Fruit fly (Drosophila melanogaster) whole organism, embryonic: Measurements from ENCODE around the gene Snx27.

Source experiments
- Abd-B ChIP-seq: fragments of 200-800 bp; sonication (Bioruptor generic); optimal IDR thresholded peaks from 2 replicates; lab custom pipeline; 2018; ENCODE audit warnings: missing biosample characterization, mild to moderate bottlenecking, missing genetic modification characterization, moderate library complexity
- Atf3 ChIP-seq: fragments of 200-800 bp; sonication (Bioruptor generic); optimal IDR thresholded peaks from 3 replicates; lab custom pipeline; 2016; ENCODE audit warnings: missing biosample characterization, missing genetic modification characterization
- C15 ChIP-seq: fragments of 200-800 bp; sonication (Bioruptor generic); IDR thresholded peaks from 3 replicates; pipeline ENCODE4 v1.3.6; 2022; ENCODE audit warnings: missing biosample characterization, missing genetic modification characterization
- CG10209 ChIP-seq: fragments of 200-800 bp; sonication (Bioruptor generic); optimal IDR thresholded peaks from 3 replicates; lab custom pipeline; 2017; ENCODE audit warnings: missing biosample characterization, mild to moderate bottlenecking, missing genetic modification characterization, missing genetic modification reagents
- CG10321 ChIP-seq: fragments of 200-800 bp; sonication (Bioruptor generic); IDR thresholded peaks from 2 replicates; pipeline ENCODE4 v1.3.6; 2022; ENCODE audit warnings: missing biosample characterization, missing genetic modification characterization
- CG10543 ChIP-seq: fragments of 200-800 bp; sonication (Bioruptor generic); optimal IDR thresholded peaks from 3 replicates; lab custom pipeline; 2017; ENCODE audit warnings: missing biosample characterization, mild to moderate bottlenecking, missing genetic modification characterization, moderate library complexity
- CG10979 ChIP-seq: fragments of 200-800 bp; sonication (Bioruptor generic); optimal IDR thresholded peaks from 2 replicates; lab custom pipeline; 2018; ENCODE audit warnings: missing biosample characterization, mild to moderate bottlenecking, missing genetic modification characterization, moderate library complexity
- CG11398 ChIP-seq: fragments of 200-800 bp; sonication (Bioruptor generic); optimal IDR thresholded peaks from 2 replicates; lab custom pipeline; 2016; ENCODE audit warnings: missing biosample characterization, missing genetic modification characterization
- CG2199 ChIP-seq: fragments of 200-800 bp; sonication (Bioruptor generic); IDR thresholded peaks from 3 replicates; pipeline ENCODE4 v1.3.6; 2022; ENCODE audit warnings: missing biosample characterization, missing genetic modification characterization
- CG30403 ChIP-seq: fragments of 200-800 bp; sonication (Bioruptor generic); optimal IDR thresholded peaks from 3 replicates; lab custom pipeline; 2016; ENCODE audit warnings: missing biosample characterization, missing genetic modification characterization
- CG32532 ChIP-seq: fragments of 200-800 bp; sonication (Bioruptor generic); IDR thresholded peaks from 2 replicates; pipeline ENCODE4 v1.3.6; 2022; ENCODE audit warnings: missing biosample characterization, missing genetic modification characterization
- CG3407 ChIP-seq: fragments of 200-800 bp; sonication (Bioruptor generic); optimal IDR thresholded peaks from 2 replicates; lab custom pipeline; 2018; ENCODE audit warnings: missing biosample characterization, mild to moderate bottlenecking, missing genetic modification characterization
- CG4328 ChIP-seq: fragments of 200-800 bp; sonication (Bioruptor generic); optimal IDR thresholded peaks from 3 replicates; lab custom pipeline; 2017; ENCODE audit warnings: missing biosample characterization, missing genetic modification reagents, missing genetic modification characterization
- CG4730 ChIP-seq: fragments of 200-800 bp; sonication (Bioruptor generic); IDR thresholded peaks from 2 replicates; pipeline ENCODE4 v1.3.6; 2022; ENCODE audit warnings: missing biosample characterization, missing genetic modification characterization
- CG5953 ChIP-seq: fragments of 200-800 bp; sonication (Bioruptor generic); IDR thresholded peaks from 2 replicates; pipeline ENCODE4 v1.3.6; 2022; ENCODE audit warnings: missing biosample characterization, missing genetic modification characterization
- CG6683 ChIP-seq: fragments of 200-800 bp; sonication (Bioruptor generic); optimal IDR thresholded peaks from 2 replicates; lab custom pipeline; 2017; ENCODE audit warnings: missing biosample characterization, mild to moderate bottlenecking, missing genetic modification characterization, missing genetic modification reagents
- CG7987 ChIP-seq: fragments of 200-800 bp; sonication (Bioruptor generic); optimal IDR thresholded peaks from 2 replicates; lab custom pipeline; 2018; ENCODE audit warnings: missing biosample characterization, mild to moderate bottlenecking, missing genetic modification characterization, moderate library complexity
- Dad ChIP-seq: fragments of 200-800 bp; sonication (Bioruptor generic); optimal IDR thresholded peaks from 3 replicates; lab custom pipeline; 2016; ENCODE audit warnings: missing biosample characterization, missing genetic modification characterization
- Drgx ChIP-seq: fragments of 200-800 bp; sonication (Bioruptor generic); IDR thresholded peaks from 2 replicates; pipeline ENCODE4 v1.3.6; 2022; ENCODE audit warnings: missing biosample characterization, missing genetic modification characterization
- ERR ChIP-seq: fragments of 200-800 bp; sonication (Bioruptor generic); optimal IDR thresholded peaks from 2 replicates; lab custom pipeline; 2016; ENCODE audit warnings: missing biosample characterization, missing genetic modification characterization
- Lim3 ChIP-seq: fragments of 200-800 bp; sonication (Bioruptor generic); IDR thresholded peaks from 2 replicates; pipeline ENCODE4 v1.3.6; 2022; ENCODE audit warnings: missing biosample characterization, missing genetic modification characterization
- Med ChIP-seq: fragments of 200-800 bp; sonication (Bioruptor generic); peaks from one replicate; lab custom pipeline; 2016; ENCODE audit warnings: missing biosample characterization, missing genetic modification characterization, mild to moderate bottlenecking, inconsistent platforms, moderate library complexity
- Sry-β ChIP-seq: fragments of 200-800 bp; sonication (Bioruptor generic); optimal IDR thresholded peaks from 2 replicates; lab custom pipeline; 2018; ENCODE audit warnings: missing biosample characterization, mild to moderate bottlenecking, missing genetic modification characterization, moderate library complexity
- bcd ChIP-seq: fragments of 200-800 bp; sonication (Bioruptor generic); optimal IDR thresholded peaks from 2 replicates; lab custom pipeline; 2017; ENCODE audit warnings: missing biosample characterization, mild to moderate bottlenecking, missing genetic modification characterization
- dan ChIP-seq: fragments of 200-800 bp; sonication (Bioruptor generic); IDR thresholded peaks from 2 replicates; pipeline ENCODE4 v1.3.6; 2022; ENCODE audit warnings: missing biosample characterization, missing genetic modification characterization
- grau ChIP-seq: fragments of 200-800 bp; optimal IDR thresholded peaks from 3 replicates; lab custom pipeline; 2019; ENCODE audit warnings: missing biosample characterization, mild to moderate bottlenecking, missing genetic modification characterization, moderate library complexity
- ken ChIP-seq: fragments of 200-800 bp; sonication (Bioruptor generic); IDR thresholded peaks from 3 replicates; pipeline ENCODE4 v1.3.6; 2022; ENCODE audit warnings: missing biosample characterization, missing genetic modification characterization
- lab ChIP-seq: fragments of 200-800 bp; sonication (Bioruptor generic); optimal IDR thresholded peaks from 3 replicates; lab custom pipeline; 2017; ENCODE audit warnings: missing biosample characterization, missing genetic modification characterization, mild to moderate bottlenecking, moderate library complexity, missing genetic modification reagents
- mam ChIP-seq: fragments of 200-800 bp; sonication (Bioruptor generic); optimal IDR thresholded peaks from 3 replicates; lab custom pipeline; 2016; ENCODE audit warnings: missing biosample characterization, missing genetic modification characterization
- nau ChIP-seq: fragments of 200-800 bp; sonication (Bioruptor generic); optimal IDR thresholded peaks from 3 replicates; lab custom pipeline; 2017; ENCODE audit warnings: missing biosample characterization, mild to moderate bottlenecking, missing genetic modification characterization, missing genetic modification reagents
- nerfin-2 ChIP-seq: fragments of 200-800 bp; sonication (Bioruptor generic); IDR thresholded peaks from 2 replicates; pipeline ENCODE4 v1.3.6; 2022; ENCODE audit warnings: missing biosample characterization, missing genetic modification characterization; ENCODE audit not compliant: partially characterized antibody
- pzg ChIP-seq: fragments of 200-800 bp; sonication (Bioruptor generic); optimal IDR thresholded peaks from 3 replicates; lab custom pipeline; 2018; ENCODE audit warnings: missing biosample characterization, mild to moderate bottlenecking, missing genetic modification characterization, moderate library complexity
- sc ChIP-seq, 3 experiments: fragments of >200 bp in 2 of 3; fragments of 200-800 bp in 1 of 3; sonication (Bioruptor generic) in 1 of 3; optimal IDR thresholded peaks; 2 replicates in 2 of 3; 3 replicates in 1 of 3; lab custom pipeline; 2017; ENCODE audit warnings: mild to moderate bottlenecking in 1 of 3, missing biosample characterization in 1 of 3, missing genetic modification characterization in 1 of 3, missing genetic modification reagents in 1 of 3
- sim ChIP-seq: fragments of 200-800 bp; sonication (Bioruptor generic); IDR thresholded peaks from 2 replicates; pipeline ENCODE4 v1.3.6; 2022; ENCODE audit warnings: missing biosample characterization, missing genetic modification characterization
- slp2 ChIP-seq: fragments of 200-800 bp; sonication (Bioruptor generic); optimal IDR thresholded peaks from 2 replicates; lab custom pipeline; 2016; ENCODE audit warnings: missing biosample characterization, missing genetic modification characterization
- ssp ChIP-seq: fragments of 200-800 bp; sonication (Bioruptor generic); IDR thresholded peaks from 2 replicates; pipeline ENCODE4 v1.3.6; 2022; ENCODE audit warnings: missing biosample characterization, missing genetic modification characterization
- sug ChIP-seq: fragments of 200-800 bp; optimal IDR thresholded peaks from 2 replicates; lab custom pipeline; 2019; ENCODE audit warnings: missing biosample characterization, mild to moderate bottlenecking, missing genetic modification characterization, moderate library complexity
- tx ChIP-seq: fragments of 200-800 bp; sonication (Bioruptor generic); optimal IDR thresholded peaks from 2 replicates; lab custom pipeline; 2016; ENCODE audit warnings: missing biosample characterization, missing genetic modification characterization
- zf30C ChIP-seq: fragments of 200-800 bp; sonication (Bioruptor generic); optimal IDR thresholded peaks from 3 replicates; lab custom pipeline; 2018; ENCODE audit warnings: missing biosample characterization, mild to moderate bottlenecking, missing genetic modification characterization

Gene Snx27

dm6 chrX:5754837-5755828 lies 17.3 kb upstream of the Snx27 start, which contains the start of the genes lin-52 and CG15771 (continued):
- TF ChIP-seq Atf3 (GFP tag; lab: Kevin White, UChicago) = peak; percentile 65
- peak; percentile 97 for TF ChIP-seq CG4328 (GFP tag; lab: Kevin White, UChicago)
- TF ChIP-seq CG6683 (GFP tag; lab: Kevin White, UChicago) = peak; percentile 93
- peak; percentile 90 for TF ChIP-seq CG10321 (GFP tag; lab: Robert Waterston, UW)
- peak; percentile 89 for TF ChIP-seq CG3407 (GFP tag; lab: Kevin White, UChicago)
- TF ChIP-seq Drgx (GFP tag; lab: Robert Waterston, UW) = peak; percentile 97
- peak; percentile 86 for TF ChIP-seq dan (GFP tag; lab: Robert Waterston, UW)
- peak; percentile 94 for TF ChIP-seq ken (GFP tag; lab: Robert Waterston, UW)
- TF ChIP-seq nau (GFP tag; lab: Kevin White, UChicago) = peak; percentile 95
- peak; percentile 92 for TF ChIP-seq sim (GFP tag; lab: Robert Waterston, UW)
- peak; percentile 85 for TF ChIP-seq Abd-B (GFP tag; lab: Kevin White, UChicago)
- TF ChIP-seq zf30C (GFP tag; lab: Kevin White, UChicago) = no peak
- TF ChIP-seq slp2 (GFP tag; lab: Kevin White, UChicago) = peak; percentile 67
- peak; percentile 91 for TF ChIP-seq CG4730
- peak; percentile 99 for TF ChIP-seq CG10543 (GFP tag; lab: Kevin White, UChicago)
- TF ChIP-seq CG10209 (GFP tag; lab: Kevin White, UChicago) = peak; percentile 94
- peak; percentile 97 for TF ChIP-seq lab (GFP tag; lab: Kevin White, UChicago)
- TF ChIP-seq tx (GFP tag; lab: Kevin White, UChicago) = peak; percentile 35
- peak; percentile 97 for TF ChIP-seq CG32532 (GFP tag; lab: Robert Waterston, UW)
- peak; percentile 79; the same call in 1 of the 2 replicates for TF ChIP-seq CG5953 (GFP tag; lab: Robert Waterston, UW)
- TF ChIP-seq mam (GFP tag; lab: Kevin White, UChicago) = peak; percentile 72
- peak; percentile 85 for TF ChIP-seq pzg (GFP tag; lab: Kevin White, UChicago)
- peak; percentile 18 for TF ChIP-seq Sry-β (GFP tag; lab: Kevin White, UChicago)
- TF ChIP-seq Dad (GFP tag; lab: Kevin White, UChicago) = peak; percentile 46
- peak; percentile 94 for TF ChIP-seq CG30403 (GFP tag; lab: Kevin White, UChicago)
- TF ChIP-seq CG11398 (GFP tag; lab: Kevin White, UChicago) = no peak
- peak; percentile 91 for TF ChIP-seq Med
- peak; percentile 68; the same call in 1 of the 2 replicates for TF ChIP-seq Lim3 (GFP tag; lab: Robert Waterston, UW)
- peak; percentile 95 for TF ChIP-seq bcd (GFP tag; lab: Kevin White, UChicago)
- no peak for TF ChIP-seq sc (optimal IDR thresholded peaks at IDR 0.05; lab: Kevin White, UChicago)
- TF ChIP-seq sc (GFP tag; optimal IDR thresholded peaks at IDR 0.05; lab: Kevin White, UChicago) = peak; percentile 87
- peak; percentile 96 for TF ChIP-seq sug (tag; lab: Kevin White, UChicago)
- TF ChIP-seq C15 = peak; percentile 87
- TF ChIP-seq CG7987 = peak; percentile 79
- TF ChIP-seq ssp (GFP tag; lab: Robert Waterston, UW) = peak; percentile 89
- 0 out of 2 replicates have a peak, but pooled peaks have one; percentile 40 for TF ChIP-seq nerfin-2 (GFP tag; lab: Robert Waterston, UW)
- peak; percentile 93 for TF ChIP-seq CG2199
- TF ChIP-seq grau (tag; lab: Kevin White, UChicago) = peak; percentile 95
- peak; percentile 94 for TF ChIP-seq CG10979 (tag; lab: Kevin White, UChicago)
- peak; percentile 59 for TF ChIP-seq ERR (GFP tag; lab: Kevin White, UChicago)
